Fruit fly (Drosophila melanogaster): ENCODE measurements around the gene RpS3.

- no peak for TF ChIP-seq CTCF (optimal IDR thresholded peaks at IDR 0.05)
- no peak for TF ChIP-seq CG8478 (optimal IDR thresholded peaks at IDR 0.05)
These were observed 34.9 kb downstream of the RpS3 start for dm6 chr3R:23393507-23393906.

Measured in S2 (cell line).